Fruit fly (Drosophila melanogaster) whole organism, embryonic: ENCODE data around the gene Gpdh1.
A peak's percentile ranks its signal among the peaks of the same experiment; 100 is the strongest.

Source experiments
- C15 ChIP-seq: fragments of 200-800 bp; sonication (Bioruptor generic); IDR thresholded peaks from 3 replicates; pipeline ENCODE4 v1.3.6; 2022; ENCODE audit warnings: missing biosample characterization, missing genetic modification characterization
- CG10565 ChIP-seq: fragments of 200-800 bp; sonication (Bioruptor generic); optimal IDR thresholded peaks from 3 replicates; lab custom pipeline; 2016; ENCODE audit warnings: missing biosample characterization, mild to moderate bottlenecking, missing genetic modification characterization
- CG11695 ChIP-seq: fragments of 200-800 bp; sonication (Bioruptor generic); IDR thresholded peaks from 3 replicates; pipeline ENCODE4 v1.3.6; 2022; ENCODE audit warnings: missing biosample characterization, missing genetic modification characterization
- CG12942 ChIP-seq: fragments of 200-800 bp; sonication (Bioruptor generic); optimal IDR thresholded peaks from 3 replicates; lab custom pipeline; 2016; ENCODE audit warnings: missing biosample characterization, missing genetic modification characterization
- CG15601 ChIP-seq: fragments of 200-800 bp; sonication (Bioruptor generic); optimal IDR thresholded peaks from 3 replicates; lab custom pipeline; 2019; ENCODE audit warnings: missing biosample characterization, mild to moderate bottlenecking, missing genetic modification characterization, moderate library complexity
- CG1602 ChIP-seq: fragments of 200-800 bp; sonication (Bioruptor generic); optimal IDR thresholded peaks from 3 replicates; lab custom pipeline; 2016; ENCODE audit warnings: missing biosample characterization, missing genetic modification characterization
- CG2875 ChIP-seq: fragments of 200-800 bp; sonication (Bioruptor generic); optimal IDR thresholded peaks from 2 replicates; lab custom pipeline; 2017; ENCODE audit warnings: missing biosample characterization, mild to moderate bottlenecking, missing genetic modification characterization, missing genetic modification reagents
- CG3995 ChIP-seq: fragments of 200-800 bp; sonication (Bioruptor generic); optimal IDR thresholded peaks from 3 replicates; lab custom pipeline; 2016; ENCODE audit warnings: missing biosample characterization, missing genetic modification characterization
- CG5180 ChIP-seq: fragments of 200-800 bp; sonication (Bioruptor generic); optimal IDR thresholded peaks from 3 replicates; lab custom pipeline; 2017; ENCODE audit warnings: missing biosample characterization, missing genetic modification characterization, mild to moderate bottlenecking, moderate library complexity, missing genetic modification reagents
- CG6272 ChIP-seq: fragments of 200-800 bp; sonication (Bioruptor generic); IDR thresholded peaks from 2 replicates; pipeline ENCODE4 v1.3.6; 2022; ENCODE audit warnings: missing biosample characterization, missing genetic modification characterization
- CG6683 ChIP-seq: fragments of 200-800 bp; sonication (Bioruptor generic); optimal IDR thresholded peaks from 2 replicates; lab custom pipeline; 2017; ENCODE audit warnings: missing biosample characterization, mild to moderate bottlenecking, missing genetic modification characterization, missing genetic modification reagents
- CG7839 ChIP-seq: fragments of 200-800 bp; sonication (Bioruptor generic); optimal IDR thresholded peaks from 3 replicates; lab custom pipeline; 2018; ENCODE audit warnings: missing biosample characterization, mild to moderate bottlenecking, missing genetic modification characterization, moderate library complexity
- CG9437 ChIP-seq: fragments of 200-800 bp; sonication (Bioruptor generic); optimal IDR thresholded peaks from 2 replicates; lab custom pipeline; 2018; ENCODE audit warnings: missing biosample characterization, mild to moderate bottlenecking, missing genetic modification characterization
- Chrac-16 ChIP-seq: fragments of 200-800 bp; sonication (Bioruptor generic); optimal IDR thresholded peaks from 3 replicates; lab custom pipeline; 2016; ENCODE audit warnings: missing biosample characterization, missing genetic modification characterization
- CoRest ChIP-seq: fragments of 200-800 bp; sonication (Bioruptor generic); optimal IDR thresholded peaks from 3 replicates; lab custom pipeline; 2018; ENCODE audit warnings: missing biosample characterization, mild to moderate bottlenecking, missing genetic modification characterization, moderate library complexity
- Dip2 ChIP-seq: fragments of 200-800 bp; sonication (Bioruptor generic); IDR thresholded peaks from 2 replicates; pipeline ENCODE4 v1.3.6; 2022; ENCODE audit warnings: missing biosample characterization, missing genetic modification characterization
- H15 ChIP-seq: fragments of 200-800 bp; sonication (Bioruptor generic); IDR thresholded peaks from 3 replicates; pipeline ENCODE4 v1.3.6; 2022; ENCODE audit warnings: missing biosample characterization, missing genetic modification characterization
- HLH4C ChIP-seq: fragments of 200-800 bp; sonication (Bioruptor generic); IDR thresholded peaks from 3 replicates; pipeline ENCODE4 v1.3.6; 2022; ENCODE audit warnings: missing biosample characterization, missing genetic modification characterization; ENCODE audit not compliant: partially characterized antibody
- Ptx1 ChIP-seq: fragments of 200-800 bp; sonication (Bioruptor generic); IDR thresholded peaks from 2 replicates; pipeline ENCODE4 v1.3.6; 2022; ENCODE audit warnings: missing biosample characterization, missing genetic modification characterization
- Side ChIP-seq: fragments of 200-800 bp; sonication (Bioruptor generic); optimal IDR thresholded peaks from 2 replicates; lab custom pipeline; 2016; ENCODE audit warnings: missing biosample characterization, missing genetic modification characterization
- Sox102F ChIP-seq: fragments of 200-800 bp; sonication (Bioruptor generic); optimal IDR thresholded peaks from 2 replicates; lab custom pipeline; 2018; ENCODE audit warnings: missing biosample characterization, mild to moderate bottlenecking, missing genetic modification characterization, moderate library complexity
- TFAM ChIP-seq: fragments of 200-800 bp; sonication (Bioruptor generic); optimal IDR thresholded peaks from 2 replicates; lab custom pipeline; 2017; ENCODE audit warnings: missing biosample characterization, missing genetic modification characterization, inconsistent platforms
- Usf ChIP-seq: fragments of 200-800 bp; sonication (Bioruptor generic); optimal IDR thresholded peaks from 2 replicates; lab custom pipeline; 2017; ENCODE audit warnings: missing genotype, missing biosample characterization, missing genetic modification characterization
- ap ChIP-seq: fragments of 200-800 bp; sonication (Bioruptor generic); IDR thresholded peaks from 2 replicates; pipeline ENCODE4 v1.3.6; 2022; ENCODE audit warnings: missing biosample characterization, missing genetic modification characterization
- az2 ChIP-seq: fragments of 200-800 bp; sonication (Bioruptor generic); optimal IDR thresholded peaks from 3 replicates; lab custom pipeline; 2016; ENCODE audit warnings: missing biosample characterization, missing genetic modification characterization
- bsh ChIP-seq, 2 experiments: fragments of 200-800 bp; sonication (Bioruptor generic); optimal IDR thresholded peaks; 2 replicates each; lab custom pipeline; 2017 to 2018; ENCODE audit warnings: mild to moderate bottlenecking in 2 of 2, missing biosample characterization in 2 of 2, missing genetic modification characterization in 2 of 2, moderate library complexity in 1 of 2
- cato ChIP-seq: fragments of 200-800 bp; sonication (Bioruptor generic); optimal IDR thresholded peaks from 2 replicates; lab custom pipeline; 2016; ENCODE audit warnings: missing biosample characterization, missing genetic modification characterization, borderline replicate concordance
- ci ChIP-seq: fragments of 200-800 bp; sonication (Bioruptor generic); IDR thresholded peaks from 3 replicates; pipeline ENCODE4 v1.3.6; 2022; ENCODE audit warnings: missing biosample characterization, missing genetic modification characterization
- crc ChIP-seq: fragments of 200-800 bp; sonication (Bioruptor generic); optimal IDR thresholded peaks from 2 replicates; lab custom pipeline; 2016; ENCODE audit warnings: missing biosample characterization, missing genetic modification characterization
- croc ChIP-seq: fragments of 200-800 bp; sonication (Bioruptor generic); conservative IDR thresholded peaks from 3 replicates; pipeline ENCODE4 v1.3.6; 2022; ENCODE audit warnings: missing biosample characterization, missing genetic modification characterization
- disco-r ChIP-seq: fragments of 200-800 bp; sonication (Bioruptor generic); optimal IDR thresholded peaks from 2 replicates; lab custom pipeline; 2016; ENCODE audit warnings: missing biosample characterization, missing genetic modification characterization
- dysf ChIP-seq: fragments of 200-800 bp; sonication (Bioruptor generic); IDR thresholded peaks from 3 replicates; pipeline ENCODE4 v1.3.6; 2022; ENCODE audit warnings: missing biosample characterization, missing genetic modification characterization
- fd102C ChIP-seq: fragments of 200-800 bp; sonication (Bioruptor generic); optimal IDR thresholded peaks from 2 replicates; lab custom pipeline; 2018; ENCODE audit warnings: missing biosample characterization, mild to moderate bottlenecking, missing genetic modification characterization, moderate library complexity
- gem ChIP-seq: fragments of 200-800 bp; sonication (Bioruptor generic); optimal IDR thresholded peaks from 2 replicates; lab custom pipeline; 2019; ENCODE audit warnings: missing biosample characterization, mild to moderate bottlenecking, missing genetic modification characterization, moderate library complexity
- gsb ChIP-seq: fragments of 200-800 bp; sonication (Bioruptor generic); IDR thresholded peaks from 2 replicates; pipeline ENCODE4 v1.3.6; 2022; ENCODE audit warnings: missing biosample characterization, missing genetic modification characterization
- gt ChIP-seq: fragments of 200-800 bp; sonication (Bioruptor generic); IDR thresholded peaks from 2 replicates; pipeline ENCODE4 v1.3.6; 2022; ENCODE audit warnings: missing biosample characterization, missing genetic modification characterization
- kni ChIP-seq: fragments of 200-800 bp; sonication (Bioruptor generic); optimal IDR thresholded peaks from 3 replicates; lab custom pipeline; 2017; ENCODE audit warnings: mild to moderate bottlenecking, missing biosample characterization, missing genetic modification reagents, missing genetic modification characterization
- lola ChIP-seq, 3 experiments: fragments of >200 bp in 2 of 3; fragments of 200-800 bp in 1 of 3; sonication (Bioruptor generic) in 1 of 3; optimal IDR thresholded peaks; 2 replicates each; lab custom pipeline; 2017 to 2019; ENCODE audit warnings: missing biosample characterization in 3 of 3, missing genetic modification characterization in 3 of 3, mild to moderate bottlenecking in 1 of 3, moderate library complexity in 1 of 3
- mirr ChIP-seq: fragments of 200-800 bp; sonication (Bioruptor generic); optimal IDR thresholded peaks from 3 replicates; lab custom pipeline; 2018; ENCODE audit warnings: missing biosample characterization, mild to moderate bottlenecking, missing genetic modification characterization
- nmo ChIP-seq: fragments of 200-800 bp; sonication (Bioruptor generic); optimal IDR thresholded peaks from 2 replicates; lab custom pipeline; 2018; ENCODE audit warnings: missing biosample characterization, mild to moderate bottlenecking, missing genetic modification characterization, moderate library complexity
- otp ChIP-seq: fragments of 200-800 bp; sonication (Bioruptor generic); IDR thresholded peaks from 3 replicates; pipeline ENCODE4, ENCODE4 v1.3.6; 2022; ENCODE audit warnings: missing biosample characterization, missing genetic modification characterization
- seq ChIP-seq: fragments of 200-800 bp; sonication (Bioruptor generic); IDR thresholded peaks from 2 replicates; pipeline ENCODE4 v1.3.6; 2022; ENCODE audit warnings: missing biosample characterization, missing genetic modification characterization
- sqz ChIP-seq: fragments of 200-800 bp; sonication (Bioruptor generic); optimal IDR thresholded peaks from 3 replicates; lab custom pipeline; 2018; ENCODE audit warnings: missing biosample characterization, mild to moderate bottlenecking, missing genetic modification characterization
- stc ChIP-seq: fragments of 200-800 bp; sonication (Bioruptor generic); IDR thresholded peaks from 2 replicates; pipeline ENCODE4 v1.3.6; 2022; ENCODE audit warnings: missing biosample characterization, missing genetic modification characterization
- sug ChIP-seq: fragments of 200-800 bp; optimal IDR thresholded peaks from 2 replicates; lab custom pipeline; 2019; ENCODE audit warnings: missing biosample characterization, mild to moderate bottlenecking, missing genetic modification characterization, moderate library complexity
- toy ChIP-seq: fragments of 200-800 bp; sonication (Bioruptor generic); IDR thresholded peaks from 2 replicates; pipeline ENCODE4 v1.3.6; 2022; ENCODE audit warnings: missing biosample characterization, missing genetic modification characterization
- unc-4 ChIP-seq: fragments of 200-800 bp; sonication (Bioruptor generic); IDR thresholded peaks from 2 replicates; pipeline ENCODE4 v1.3.6; 2022; ENCODE audit warnings: missing biosample characterization, missing genetic modification characterization; ENCODE audit not compliant: partially characterized antibody
- zen2 ChIP-seq: fragments of 200-800 bp; sonication (Bioruptor generic); IDR thresholded peaks from 3 replicates; pipeline ENCODE4 v1.3.6; 2022; ENCODE audit warnings: missing biosample characterization, missing genetic modification characterization; ENCODE audit not compliant: partially characterized antibody
- zf30C ChIP-seq: fragments of 200-800 bp; sonication (Bioruptor generic); optimal IDR thresholded peaks from 3 replicates; lab custom pipeline; 2018; ENCODE audit warnings: missing biosample characterization, mild to moderate bottlenecking, missing genetic modification characterization

Gene Gpdh1

DNA sequence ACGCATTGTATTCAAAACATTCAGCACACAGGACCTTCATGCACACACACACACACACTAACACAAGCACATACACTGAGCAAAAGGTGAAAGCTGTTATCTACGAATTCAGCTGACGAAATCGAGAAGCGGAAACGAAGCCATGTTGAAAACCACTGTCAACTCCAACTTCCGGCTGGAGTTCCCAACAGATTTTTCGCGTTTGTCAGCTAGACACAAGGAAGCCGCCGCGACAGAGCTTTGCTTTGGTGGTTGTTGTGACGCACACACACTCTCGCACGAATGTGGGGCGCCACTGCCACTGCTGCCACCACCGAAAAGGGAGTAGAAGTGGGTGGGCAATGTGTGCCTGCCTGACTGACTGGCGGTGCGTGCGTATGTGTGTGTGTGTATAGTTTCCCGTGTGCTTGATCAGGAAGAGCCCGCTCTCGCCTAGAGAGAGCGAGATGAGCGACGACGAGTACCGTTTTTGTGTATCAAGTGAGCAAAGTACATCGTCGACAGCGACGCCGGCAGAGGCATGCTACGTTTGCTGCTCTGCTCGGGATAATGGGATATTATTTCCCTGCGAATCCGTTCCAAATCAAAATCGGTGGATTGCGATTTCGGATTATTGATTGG is 54.3 kb downstream of the Gpdh1 start (continued):
- TF ChIP-seq CG3995 (GFP tag; lab: Kevin White, UChicago) (no peak), CoRest (tag; lab: Kevin White, UChicago) (peak; percentile 39), CG9437 (peak; percentile 6), seq (GFP tag; lab: Robert Waterston, UW) (no peak), disco-r (GFP tag; lab: Kevin White, UChicago) (no peak), CG11695 (GFP tag; lab: Robert Waterston, UW) (0 out of 3 replicates have a peak, but pooled peaks have one; percentile 48), fd102C (GFP tag; lab: Kevin White, UChicago) (peak; percentile 13), CG7839 (tag; lab: Kevin White, UChicago) (no peak), gem (no peak), Sox102F (GFP tag; lab: Kevin White, UChicago) (no peak), Usf (no peak), az2 (GFP tag; lab: Kevin White, UChicago) (no peak), stc (GFP tag; lab: Robert Waterston, UW) (no peak), CG6272 (GFP tag; lab: Robert Waterston, UW) (no peak), CG2875 (GFP tag; lab: Kevin White, UChicago) (peak; percentile 49), cato (no peak), bsh (GFP tag; optimal IDR thresholded peaks at IDR 0.05; lab: Kevin White, UChicago) (peak; percentile 13 to 56), CG1602 (GFP tag; lab: Kevin White, UChicago) (no peak), sug (no peak), zen2 (no peak), CG15601 (tag; lab: Kevin White, UChicago) (peak; percentile 66), gsb (GFP tag; lab: Robert Waterston, UW) (peak; percentile 34; the same call in 1 of the 2 replicates), Dip2 (GFP tag; lab: Robert Waterston, UW) (no peak), zf30C (GFP tag; lab: Kevin White, UChicago) (peak; percentile 66), kni (peak; percentile 93), croc (GFP tag; lab: Robert Waterston, UW) (no peak), mirr (GFP tag; lab: Kevin White, UChicago) (peak; percentile 63), H15 (no peak), dysf (GFP tag; lab: Robert Waterston, UW) (peak; percentile 25; the same call in 1 of the 3 replicates), Chrac-16 (no peak), CG12942 (GFP tag; lab: Kevin White, UChicago) (no peak), sqz (GFP tag; lab: Kevin White, UChicago) (peak; percentile 45), ap (GFP tag; lab: Robert Waterston, UW) (no peak), Ptx1 (GFP tag; lab: Robert Waterston, UW) (no peak), otp (GFP tag; lab: Robert Waterston, UW) (peak; percentile 37; the same call in 1 of the 3 replicates), TFAM (peak; percentile 15), ci (GFP tag; lab: Robert Waterston, UW) (peak; percentile 77; the same call in 2 of the 3 replicates), CG10565 (GFP tag; lab: Kevin White, UChicago) (no peak), toy (GFP tag; lab: Robert Waterston, UW) (no peak), crc (GFP tag; lab: Kevin White, UChicago) (no peak), C15 (GFP tag; lab: Robert Waterston, UW) (no peak), CG5180 (peak; percentile 72), lola (GFP tag; optimal IDR thresholded peaks at IDR 0.05; lab: Kevin White, UChicago) (peak in 1 of 3 experiments; percentile 44), gt (0 out of 2 replicates have a peak, but pooled peaks have one; percentile 34), nmo (GFP tag; lab: Kevin White, UChicago) (peak; percentile 19), HLH4C (GFP tag; lab: Robert Waterston, UW) (no peak), CG6683 (peak; percentile 41), Side (GFP tag; lab: Kevin White, UChicago) (peak; percentile 48), unc-4 (GFP tag; lab: Robert Waterston, UW) (no peak)
